Worm (Caenorhabditis elegans): ENCODE results near the gene T14G8.3.

T14G8.3 gene

ce11 chrX:12872022-12872888, 11.2 kb downstream of the T14G8.3 start (continued):
- TF ChIP-seq ceh-82 (tag; optimal IDR thresholded peaks at IDR 0.05) = peak; percentile 43 to 47 (median 44)
- TF ChIP-seq grh-1 (GFP tag; IDR thresholded peaks at IDR 0.05) = peak; percentile 70
- TF ChIP-seq nhr-11 (tag; optimal IDR thresholded peaks at IDR 0.05) = peak; percentile 58
- TF ChIP-seq unc-130 (tag; optimal IDR thresholded peaks at IDR 0.05) = peak; percentile 62
- peak; percentile 87 for TF ChIP-seq snu-23 (GFP tag; optimal IDR thresholded peaks at IDR 0.05)
- no peak for TF ChIP-seq ets-5 (GFP tag; IDR thresholded peaks at IDR 0.05)
- TF ChIP-seq pag-3 (tag; optimal IDR thresholded peaks at IDR 0.05; ENCODE audit: borderline replicate concordance, insufficient read depth) = peak; percentile 21
- TF ChIP-seq aha-1 (tag; optimal IDR thresholded peaks at IDR 0.05) = peak; percentile 11
- TF ChIP-seq aly-2 (tag; optimal IDR thresholded peaks at IDR 0.05) = no peak
- no peak for TF ChIP-seq unc-62 (GFP tag; optimal IDR thresholded peaks at IDR 0.05)
- no peak for TF ChIP-seq dsc-1 (tag; optimal IDR thresholded peaks at IDR 0.05)
- TF ChIP-seq ces-1 (GFP tag; optimal IDR thresholded peaks at IDR 0.05) = no peak
- TF ChIP-seq elt-3 (tag; optimal IDR thresholded peaks at IDR 0.05) = peak; percentile 20 to 91 (median 83)
- TF ChIP-seq isw-1 (GFP tag; IDR thresholded peaks at IDR 0.05) = no peak
- TF ChIP-seq lin-15B (tag; optimal IDR thresholded peaks at IDR 0.05) = no peak
- no peak for TF ChIP-seq hlh-4 (tag; optimal IDR thresholded peaks at IDR 0.05)
- peak; percentile 34 for TF ChIP-seq zip-4 (GFP tag; optimal IDR thresholded peaks at IDR 0.05)
- TF ChIP-seq nhr-84 (tag; optimal IDR thresholded peaks at IDR 0.05) = no peak
- no peak for TF ChIP-seq vab-15 (tag; optimal IDR thresholded peaks at IDR 0.05)
- TF ChIP-seq fkh-4 (tag; optimal IDR thresholded peaks at IDR 0.05; ENCODE audit: borderline replicate concordance) = no peak
- TF ChIP-seq lin-13 (GFP tag; optimal IDR thresholded peaks at IDR 0.05) = peak; percentile 41
- peak; percentile 70 for TF ChIP-seq lin-39 (tag; optimal IDR thresholded peaks at IDR 0.05)
- peak; percentile 91 for TF ChIP-seq nhr-19 (GFP tag; conservative IDR thresholded peaks at IDR 0.05)
- no peak for TF ChIP-seq alr-1 (tag; optimal IDR thresholded peaks at IDR 0.05; ENCODE audit: borderline replicate concordance)
- no peak for TF ChIP-seq unc-30 (tag; optimal IDR thresholded peaks at IDR 0.05)
- TF ChIP-seq mab-9 (GFP tag; IDR thresholded peaks at IDR 0.05) = no peak
- TF ChIP-seq ceh-8 (GFP tag; optimal IDR thresholded peaks at IDR 0.05) = no peak
- TF ChIP-seq dpl-1 (GFP tag; optimal IDR thresholded peaks at IDR 0.05) = peak in 2 of 3 experiments; percentile 9 to 44
- TF ChIP-seq jun-1 (tag; optimal IDR thresholded peaks at IDR 0.05) = peak; percentile 79
- no peak for TF ChIP-seq hlh-17 (GFP tag; optimal IDR thresholded peaks at IDR 0.05; ENCODE audit: borderline replicate concordance)
- TF ChIP-seq efl-1 (optimal IDR thresholded peaks at IDR 0.05) = peak; percentile 32 to 42
- TF ChIP-seq efl-1 (GFP tag; optimal IDR thresholded peaks at IDR 0.05 in 1 of 2) = peak; percentile 1 to 93
- TF ChIP-seq rnt-1 (tag; optimal IDR thresholded peaks at IDR 0.05) = peak; percentile 89
- TF ChIP-seq lin-14 (GFP tag; optimal IDR thresholded peaks at IDR 0.05) = peak; percentile 96
- peak; percentile 36 for TF ChIP-seq pax-3 (tag; optimal IDR thresholded peaks at IDR 0.05)
- no peak for TF ChIP-seq ama-1 (optimal IDR thresholded peaks at IDR 0.05)
- TF ChIP-seq nhr-90 (tag; optimal IDR thresholded peaks at IDR 0.05; ENCODE audit: poor library complexity) = peak; percentile 95
- peak; percentile 90 for TF ChIP-seq tbx-2 (tag; optimal IDR thresholded peaks at IDR 0.05)
- TF ChIP-seq nhr-85 (tag) = peak; percentile 96
- peak; percentile 18 for TF ChIP-seq irx-1 (tag; optimal IDR thresholded peaks at IDR 0.05)
- no peak for TF ChIP-seq sptf-1 (tag; optimal IDR thresholded peaks at IDR 0.05)
- peak; percentile 66 for TF ChIP-seq egl-13 (tag; optimal IDR thresholded peaks at IDR 0.05)
- no peak for TF ChIP-seq C34B4.2 (tag; optimal IDR thresholded peaks at IDR 0.05)
- no peak for TF ChIP-seq tlp-1 (tag; optimal IDR thresholded peaks at IDR 0.05)
- no peak for TF ChIP-seq nhr-28 (tag; optimal IDR thresholded peaks at IDR 0.05)
- TF ChIP-seq lin-35 (GFP tag; optimal IDR thresholded peaks at IDR 0.05) = peak; percentile 31 to 85
- no peak for TF ChIP-seq sox-4 (tag; optimal IDR thresholded peaks at IDR 0.05)
- TF ChIP-seq nhr-76 (tag; optimal IDR thresholded peaks at IDR 0.05) = no peak
- peak; percentile 63 for TF ChIP-seq blmp-1 (tag; optimal IDR thresholded peaks at IDR 0.05)
- TF ChIP-seq ztf-4 (tag; optimal IDR thresholded peaks at IDR 0.05) = peak; percentile 86
- no peak for TF ChIP-seq zag-1 (tag; optimal IDR thresholded peaks at IDR 0.05)

Data from whole organism, L1 larva.